Fruit fly (Drosophila melanogaster) whole organism, pupa: ENCODE measurements around the gene CG32486.
A peak's percentile ranks its signal among the peaks of the same experiment; 100 is the strongest.

Source experiments
- CG10348 ChIP-seq: fragments of 200-800 bp; sonication (Bioruptor generic); IDR thresholded peaks from 2 replicates; pipeline ENCODE4 v1.3.6; 2022; ENCODE audit warnings: missing biosample characterization, missing genetic modification characterization
- CG15710 ChIP-seq: fragments of 200-800 bp; sonication (Bioruptor generic); optimal IDR thresholded peaks from 2 replicates; lab custom pipeline; 2018; ENCODE audit warnings: missing biosample characterization, mild to moderate bottlenecking, missing genetic modification characterization, moderate library complexity
- CG17806 ChIP-seq: fragments of 200-800 bp; sonication (Bioruptor generic); optimal IDR thresholded peaks from 2 replicates; lab custom pipeline; 2018; ENCODE audit warnings: missing biosample characterization, mild to moderate bottlenecking, missing genetic modification characterization, moderate library complexity
- CG32121 ChIP-seq: fragments of 200-800 bp; sonication (Bioruptor generic); IDR thresholded peaks from 2 replicates; pipeline ENCODE4 v1.3.6; 2022; ENCODE audit warnings: missing biosample characterization, missing genetic modification characterization
- CG34367 ChIP-seq: fragments of 200-800 bp; sonication (Bioruptor generic); optimal IDR thresholded peaks from 2 replicates; lab custom pipeline; 2018; ENCODE audit warnings: missing biosample characterization, mild to moderate bottlenecking, missing genetic modification characterization
- CG8159 ChIP-seq: fragments of 200-800 bp; sonication (Bioruptor generic); optimal IDR thresholded peaks from 3 replicates; lab custom pipeline; 2018; ENCODE audit warnings: missing biosample characterization, mild to moderate bottlenecking, missing genetic modification characterization, moderate library complexity
- CG9948 ChIP-seq: fragments of 200-800 bp; sonication (Bioruptor generic); optimal IDR thresholded peaks from 2 replicates; lab custom pipeline; 2018; ENCODE audit warnings: missing biosample characterization, mild to moderate bottlenecking, missing genetic modification characterization, moderate library complexity
- EcR ChIP-seq: fragments of 200-800 bp; sonication (Bioruptor generic); optimal IDR thresholded peaks from 3 replicates; lab custom pipeline; 2019; ENCODE audit warnings: missing biosample characterization, missing genetic modification characterization, mild to moderate bottlenecking, moderate library complexity, missing genetic modification reagents
- Pif1A ChIP-seq: fragments of 200-800 bp; sonication (Bioruptor generic); optimal IDR thresholded peaks from 3 replicates; lab custom pipeline; 2016; ENCODE audit warnings: missing biosample characterization, missing genetic modification characterization
- Snoo ChIP-seq: fragments of 200-800 bp; sonication (Bioruptor generic); optimal IDR thresholded peaks from 3 replicates; lab custom pipeline; 2017; ENCODE audit warnings: missing biosample characterization, mild to moderate bottlenecking, missing genetic modification characterization, inconsistent platforms
- gl ChIP-seq: fragments of 200-800 bp; sonication (Bioruptor generic); optimal IDR thresholded peaks from 2 replicates; lab custom pipeline; 2018; ENCODE audit warnings: missing biosample characterization, mild to moderate bottlenecking, missing genetic modification characterization
- rn ChIP-seq: fragments of 200-800 bp; sonication (Bioruptor generic); IDR thresholded peaks from 2 replicates; pipeline ENCODE4 v1.3.6; 2022; ENCODE audit warnings: missing biosample characterization, missing genetic modification characterization

DNA sequence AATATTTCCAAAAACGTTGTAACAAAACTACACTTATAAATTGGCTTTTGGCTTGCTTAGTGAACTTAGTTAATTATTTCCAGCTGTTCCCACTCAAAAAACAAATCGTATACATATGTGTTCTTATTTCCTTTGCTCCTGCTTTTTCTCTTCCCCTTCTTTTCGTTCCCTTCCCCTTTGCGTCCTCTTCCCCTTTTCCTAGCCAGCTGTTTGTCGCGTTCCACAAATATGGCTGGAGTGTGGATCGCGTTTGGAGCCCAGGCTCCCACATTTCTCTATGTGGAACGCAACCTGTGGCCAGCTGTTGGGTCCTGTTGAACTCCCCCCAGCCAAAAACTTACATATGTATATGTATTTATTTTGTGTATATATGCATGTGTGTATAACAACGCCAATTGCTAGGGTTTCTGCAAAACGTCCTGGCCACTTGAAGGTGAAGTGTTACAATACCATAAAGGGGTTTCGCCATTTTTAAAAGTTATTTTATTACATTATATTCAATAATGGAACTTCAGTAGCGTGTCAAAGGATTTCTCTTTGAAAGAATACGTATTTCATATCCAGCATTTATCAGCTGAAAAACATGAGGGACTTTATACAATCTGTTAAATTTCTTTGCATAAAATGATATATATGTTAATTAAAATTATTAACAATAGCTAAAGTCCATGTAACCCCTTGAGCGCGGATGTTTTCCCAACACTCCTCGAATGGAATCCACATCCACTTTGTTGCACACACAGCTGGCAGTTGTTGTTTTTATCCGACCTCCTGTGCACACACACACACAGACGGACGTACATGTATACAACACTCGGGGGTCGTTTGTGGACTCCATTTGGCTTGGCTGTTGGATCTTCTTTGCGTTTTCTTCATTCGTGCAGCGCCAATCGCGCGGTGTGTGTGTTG, 1.3 kb upstream of the CG32486 start:
- no peak for TF ChIP-seq EcR (GFP tag; lab: Kevin White, UChicago)
- peak; percentile 16 for TF ChIP-seq CG34367 (tag; lab: Kevin White, UChicago)
- peak; percentile 69 for TF ChIP-seq CG9948 (tag; lab: Kevin White, UChicago)
- peak; percentile 51 for TF ChIP-seq CG8159 (tag; lab: Kevin White, UChicago)
- no peak for TF ChIP-seq Snoo (tag; lab: Kevin White, UChicago)
- peak; percentile 19 for TF ChIP-seq CG15710 (tag; lab: Kevin White, UChicago)
- TF ChIP-seq gl (tag; lab: Kevin White, UChicago), result no peak
- no peak for TF ChIP-seq CG32121 (GFP tag; lab: Robert Waterston, UW)
- TF ChIP-seq CG10348 (GFP tag; lab: Robert Waterston, UW), result no peak
- no peak for TF ChIP-seq rn
- TF ChIP-seq CG17806 (tag; lab: Kevin White, UChicago), result peak; percentile 58
- TF ChIP-seq Pif1A (GFP tag; lab: Kevin White, UChicago), result peak; percentile 48
